Fruit fly (Drosophila melanogaster) whole organism, pupa: ENCODE results near the gene if.

Source experiments
- CG10348 ChIP-seq: fragments of 200-800 bp; sonication (Bioruptor generic); IDR thresholded peaks from 2 replicates; pipeline ENCODE4 v1.3.6; 2022; ENCODE audit warnings: missing biosample characterization, missing genetic modification characterization
- CG12605 ChIP-seq: fragments of 200-800 bp; sonication (Bioruptor generic); IDR thresholded peaks from 2 replicates; pipeline ENCODE4 v1.3.6; 2022; ENCODE audit warnings: missing biosample characterization, missing genetic modification characterization
- CG15710 ChIP-seq: fragments of 200-800 bp; sonication (Bioruptor generic); optimal IDR thresholded peaks from 2 replicates; lab custom pipeline; 2018; ENCODE audit warnings: missing biosample characterization, mild to moderate bottlenecking, missing genetic modification characterization, moderate library complexity
- CG17806 ChIP-seq: fragments of 200-800 bp; sonication (Bioruptor generic); optimal IDR thresholded peaks from 2 replicates; lab custom pipeline; 2018; ENCODE audit warnings: missing biosample characterization, mild to moderate bottlenecking, missing genetic modification characterization, moderate library complexity
- CG32121 ChIP-seq: fragments of 200-800 bp; sonication (Bioruptor generic); IDR thresholded peaks from 2 replicates; pipeline ENCODE4 v1.3.6; 2022; ENCODE audit warnings: missing biosample characterization, missing genetic modification characterization
- CG34367 ChIP-seq: fragments of 200-800 bp; sonication (Bioruptor generic); optimal IDR thresholded peaks from 2 replicates; lab custom pipeline; 2018; ENCODE audit warnings: missing biosample characterization, mild to moderate bottlenecking, missing genetic modification characterization
- CG8159 ChIP-seq: fragments of 200-800 bp; sonication (Bioruptor generic); optimal IDR thresholded peaks from 3 replicates; lab custom pipeline; 2018; ENCODE audit warnings: missing biosample characterization, mild to moderate bottlenecking, missing genetic modification characterization, moderate library complexity
- Ets98B ChIP-seq: fragments of 200-800 bp; sonication (Bioruptor generic); IDR thresholded peaks from 2 replicates; pipeline ENCODE4 v1.3.6; 2022; ENCODE audit warnings: missing biosample characterization, missing genetic modification characterization
- Pif1A ChIP-seq: fragments of 200-800 bp; sonication (Bioruptor generic); optimal IDR thresholded peaks from 3 replicates; lab custom pipeline; 2016; ENCODE audit warnings: missing biosample characterization, missing genetic modification characterization
- Pif1B ChIP-seq: fragments of 200-800 bp; sonication (Bioruptor generic); optimal IDR thresholded peaks from 3 replicates; lab custom pipeline; 2016; ENCODE audit warnings: missing biosample characterization, missing genetic modification characterization
- Snoo ChIP-seq: fragments of 200-800 bp; sonication (Bioruptor generic); optimal IDR thresholded peaks from 3 replicates; lab custom pipeline; 2017; ENCODE audit warnings: missing biosample characterization, mild to moderate bottlenecking, missing genetic modification characterization, inconsistent platforms
- fd96Ca ChIP-seq: fragments of 200-800 bp; sonication (Bioruptor generic); IDR thresholded peaks from 3 replicates; pipeline ENCODE4 v1.3.6; 2022; ENCODE audit warnings: missing biosample characterization, missing genetic modification characterization
- gl ChIP-seq: fragments of 200-800 bp; sonication (Bioruptor generic); optimal IDR thresholded peaks from 2 replicates; lab custom pipeline; 2018; ENCODE audit warnings: missing biosample characterization, mild to moderate bottlenecking, missing genetic modification characterization
- rn ChIP-seq: fragments of 200-800 bp; sonication (Bioruptor generic); IDR thresholded peaks from 2 replicates; pipeline ENCODE4 v1.3.6; 2022; ENCODE audit warnings: missing biosample characterization, missing genetic modification characterization

- no peak for TF ChIP-seq fd96Ca (GFP tag; lab: Robert Waterston, UW)
- no peak for TF ChIP-seq rn (GFP tag; lab: Robert Waterston, UW)
- no peak for TF ChIP-seq CG32121 (GFP tag; lab: Robert Waterston, UW)
- TF ChIP-seq CG15710 (tag; lab: Kevin White, UChicago) = no peak
- TF ChIP-seq Pif1A (GFP tag; lab: Kevin White, UChicago) = no peak
- TF ChIP-seq CG34367 (tag; lab: Kevin White, UChicago) = no peak
- TF ChIP-seq Pif1B (GFP tag; lab: Kevin White, UChicago) = no peak
- no peak for TF ChIP-seq CG10348 (GFP tag; lab: Robert Waterston, UW)
- no peak for TF ChIP-seq CG17806
- no peak for TF ChIP-seq CG12605
- TF ChIP-seq Snoo (tag; lab: Kevin White, UChicago) = no peak
- TF ChIP-seq Ets98B (GFP tag; lab: Robert Waterston, UW) = 0 out of 2 replicates have a peak, but pooled peaks have one; percentile 6
- no peak for TF ChIP-seq CG8159 (tag; lab: Kevin White, UChicago)
- no peak for TF ChIP-seq gl
Measured at dm6 chrX:16766868-16767431, 16.3 kb downstream of the if start.
